Fruit fly (Drosophila melanogaster): Measurements from ENCODE around the gene CG46316.

Gene CG46316

dm6 chr3R:24753561-24754027, 41.0 kb downstream of the CG46316 start, which contains the start of gene asp (continued):
- TF ChIP-seq wek (GFP tag; optimal IDR thresholded peaks at IDR 0.05), result peak; percentile 97
- peak; percentile 64; the same call in 1 of the 2 replicates for TF ChIP-seq CG42726 (GFP tag; IDR thresholded peaks at IDR 0.05; ENCODE audit: partially characterized antibody)
- TF ChIP-seq B-H1 (GFP tag; IDR thresholded peaks at IDR 0.05), result no peak
- peak; percentile 47 for TF ChIP-seq Six4 (GFP tag; optimal IDR thresholded peaks at IDR 0.05)
- TF ChIP-seq mld (GFP tag; IDR thresholded peaks at IDR 0.05; ENCODE audit: partially characterized antibody), result peak; percentile 78; the same call in 2 of the 3 replicates
- TF ChIP-seq Med (GFP tag), result peak; percentile 33
- no peak for TF ChIP-seq wor (GFP tag; IDR thresholded peaks at IDR 0.05)
- TF ChIP-seq Bgb (GFP tag; IDR thresholded peaks at IDR 0.05; ENCODE audit: partially characterized antibody), result peak; percentile 80
- peak; percentile 54 for TF ChIP-seq nmo (GFP tag; optimal IDR thresholded peaks at IDR 0.05)
- TF ChIP-seq dmrt11E (tag; optimal IDR thresholded peaks at IDR 0.05), result peak; percentile 33
- TF ChIP-seq bcd (GFP tag; optimal IDR thresholded peaks at IDR 0.05), result no peak
- TF ChIP-seq CG9932 (GFP tag; IDR thresholded peaks at IDR 0.05), result 0 out of 2 replicates have a peak, but pooled peaks have one; percentile 30
- peak; percentile 80 for TF ChIP-seq ssp (GFP tag; IDR thresholded peaks at IDR 0.05)
- TF ChIP-seq nerfin-2 (GFP tag; IDR thresholded peaks at IDR 0.05; ENCODE audit: partially characterized antibody), result peak; percentile 87
- peak; percentile 19 for TF ChIP-seq CG9727 (GFP tag; optimal IDR thresholded peaks at IDR 0.05)
- peak; percentile 5 for TF ChIP-seq ind (GFP tag; optimal IDR thresholded peaks at IDR 0.05)
- peak; percentile 95 for TF ChIP-seq HLH4C (GFP tag; IDR thresholded peaks at IDR 0.05; ENCODE audit: partially characterized antibody)
- TF ChIP-seq hth (optimal IDR thresholded peaks at IDR 0.05), result no peak
- peak; percentile 57 for TF ChIP-seq phol (tag; optimal IDR thresholded peaks at IDR 0.05)
- no peak for TF ChIP-seq CG12104 (GFP tag; optimal IDR thresholded peaks at IDR 0.05)
- peak; percentile 67 for TF ChIP-seq Sry-δ (GFP tag; optimal IDR thresholded peaks at IDR 0.05)
- peak; percentile 26 for TF ChIP-seq Abd-B (GFP tag; optimal IDR thresholded peaks at IDR 0.05)
- peak; percentile 71 for TF ChIP-seq bbx (GFP tag; IDR thresholded peaks at IDR 0.05; ENCODE audit: partially characterized antibody)
- TF ChIP-seq vvl (GFP tag; IDR thresholded peaks at IDR 0.05), result 0 out of 2 replicates have a peak, but pooled peaks have one; percentile 13
- TF ChIP-seq CG16813 (GFP tag; IDR thresholded peaks at IDR 0.05; ENCODE audit: partially characterized antibody), result peak; percentile 89
- peak; percentile 65 for TF ChIP-seq bigmax (GFP tag; optimal IDR thresholded peaks at IDR 0.05)
- TF ChIP-seq E2f2 (GFP tag; IDR thresholded peaks at IDR 0.05), result peak; percentile 98
- TF ChIP-seq BEAF-32 (GFP tag; optimal IDR thresholded peaks at IDR 0.05), result peak; percentile 77
- TF ChIP-seq klu (GFP tag; IDR thresholded peaks at IDR 0.05), result no peak
- no peak for TF ChIP-seq E2f1 (GFP tag; IDR thresholded peaks at IDR 0.05)
- peak; percentile 73; the same call in 2 of the 3 replicates for TF ChIP-seq CG11560 (tag; IDR thresholded peaks at IDR 0.05)
- peak; percentile 87 for TF ChIP-seq CG6791 (GFP tag; IDR thresholded peaks at IDR 0.05; ENCODE audit: partially characterized antibody)
- TF ChIP-seq pita (GFP tag; optimal IDR thresholded peaks at IDR 0.05), result no peak
- no peak for TF ChIP-seq Gsc (GFP tag; IDR thresholded peaks at IDR 0.05)
- TF ChIP-seq CG7745 (tag; optimal IDR thresholded peaks at IDR 0.05), result no peak
- TF ChIP-seq CG15514 (GFP tag; optimal IDR thresholded peaks at IDR 0.05), result peak; percentile 56
- TF ChIP-seq row (GFP tag; IDR thresholded peaks at IDR 0.05), result peak; percentile 67
- TF ChIP-seq CHES-1-like (GFP tag; optimal IDR thresholded peaks at IDR 0.05), result no peak
- peak; percentile 85 for TF ChIP-seq Scr (GFP tag; IDR thresholded peaks at IDR 0.05; ENCODE audit: partially characterized antibody)
- 0 out of 2 replicates have a peak, but pooled peaks have one; percentile 10 for TF ChIP-seq Ada2b (GFP tag; IDR thresholded peaks at IDR 0.05)
- TF ChIP-seq CG18599 (GFP tag; optimal IDR thresholded peaks at IDR 0.05), result no peak
- peak; percentile 82 for TF ChIP-seq hbn (GFP tag; IDR thresholded peaks at IDR 0.05; ENCODE audit: partially characterized antibody)
- no peak for TF ChIP-seq MTF-1 (GFP tag; optimal IDR thresholded peaks at IDR 0.05; ENCODE audit: borderline replicate concordance)
- peak; percentile 81 for TF ChIP-seq CG7357 (GFP tag; IDR thresholded peaks at IDR 0.05)
- TF ChIP-seq Doc3 (GFP tag; IDR thresholded peaks at IDR 0.05; ENCODE audit: partially characterized antibody), result peak; percentile 84
- peak; percentile 76 for TF ChIP-seq unc-4 (GFP tag; IDR thresholded peaks at IDR 0.05; ENCODE audit: partially characterized antibody)
- peak; percentile 48 for TF ChIP-seq Xbp1 (GFP tag; optimal IDR thresholded peaks at IDR 0.05)
- peak; percentile 91 for TF ChIP-seq sna (GFP tag; IDR thresholded peaks at IDR 0.05; ENCODE audit: partially characterized antibody)
- no peak for TF ChIP-seq CG11085 (GFP tag; IDR thresholded peaks at IDR 0.05)

Data from whole organism, embryonic.